Worm (Caenorhabditis elegans) whole organism, midembryonic: Measurements from ENCODE around the gene his-69.

Experiments
- T22C8.4 ChIP-seq: fragments of 200-800 bp; sonication (Bioruptor generic); IDR thresholded peaks from 2 replicates; pipeline ENCODE4 v1.3.6; 2022; ENCODE audit warnings: missing genetic modification characterization, missing compliant biosample characterization
- cog-1 ChIP-seq: sonication (generic microtip); optimal IDR thresholded peaks from 2 replicates; lab custom pipeline; 2016; ENCODE audit warnings: missing genetic modification characterization, missing compliant biosample characterization
- flt-1 ChIP-seq: fragments of 200-800 bp; sonication (Bioruptor generic); IDR thresholded peaks from 2 replicates; pipeline ENCODE4 v1.3.6; 2022; ENCODE audit warnings: missing genetic modification characterization, missing compliant biosample characterization
- klf-2 ChIP-seq: fragments of 200-800 bp; sonication (Bioruptor generic); conservative IDR thresholded peaks from 2 replicates; pipeline ENCODE4 v1.3.6; 2022; ENCODE audit warnings: missing genetic modification reagents, missing genetic modification characterization, missing compliant biosample characterization
- med-1 ChIP-seq: sonication (generic microtip); optimal IDR thresholded peaks from 2 replicates; lab custom pipeline; 2017; ENCODE audit warnings: missing genetic modification characterization, mild to moderate bottlenecking, missing compliant biosample characterization, antibody characterized with exemption, missing genetic modification reagents; ENCODE audit not compliant: insufficient read depth
- ref-1 ChIP-seq: fragments of 200-800 bp; sonication (Bioruptor generic); conservative IDR thresholded peaks from 2 replicates; pipeline ENCODE4 v1.3.6; 2022; ENCODE audit warnings: missing genetic modification reagents, missing genetic modification characterization, missing compliant biosample characterization
- tab-1 ChIP-seq: fragments of 200-800 bp; sonication (Bioruptor generic); IDR thresholded peaks from 2 replicates; pipeline ENCODE4 v1.3.6; 2022; ENCODE audit warnings: missing genetic modification characterization, missing compliant biosample characterization
- ztf-23 ChIP-seq: fragments of 200-800 bp; sonication (Bioruptor generic); IDR thresholded peaks from 2 replicates; pipeline ENCODE4 v1.3.6; 2022; ENCODE audit warnings: missing genetic modification reagents, missing genetic modification characterization, missing compliant biosample characterization
- ztf-29 ChIP-seq: fragments of 200-800 bp; sonication (Bioruptor generic); IDR thresholded peaks from 2 replicates; pipeline ENCODE4 v1.3.6; 2022; ENCODE audit warnings: missing genetic modification reagents, missing genetic modification characterization, missing compliant biosample characterization

Gene his-69

ce11 chrIII:4049150-4049549, 9.4 kb downstream of the his-69 start:
- TF ChIP-seq ztf-23 (GFP tag; lab: Robert Waterston, UW) (no peak), klf-2 (GFP tag; lab: Robert Waterston, UW) (no peak)

- TF ChIP-seq ztf-29 (no peak), klf-2 (GFP tag; lab: Robert Waterston, UW) (no peak), cog-1 (tag; lab: Kevin White, UChicago) (no peak), ref-1 (GFP tag; lab: Robert Waterston, UW) (no peak), T22C8.4 (GFP tag; lab: Robert Waterston, UW) (no peak), ztf-23 (GFP tag; lab: Robert Waterston, UW) (no peak), med-1 (GFP tag; lab: Kevin White, UChicago) (no peak), flt-1 (no peak), tab-1 (GFP tag; lab: Robert Waterston, UW) (no peak)
These were observed 18.8 kb downstream of the his-69 start for ce11 chrIII:4039775-4040174.

- no peak for TF ChIP-seq ztf-29
- TF ChIP-seq klf-2 (GFP tag; lab: Robert Waterston, UW), result no peak
- TF ChIP-seq flt-1, result no peak
- TF ChIP-seq tab-1 (GFP tag; lab: Robert Waterston, UW), result no peak
- TF ChIP-seq cog-1 (tag; lab: Kevin White, UChicago), result no peak
- TF ChIP-seq ztf-23 (GFP tag; lab: Robert Waterston, UW), result no peak
- TF ChIP-seq ref-1 (GFP tag; lab: Robert Waterston, UW), result no peak
- TF ChIP-seq med-1 (GFP tag; lab: Kevin White, UChicago), result no peak
These were observed 21.2 kb downstream of the his-69 start for ce11 chrIII:4037332-4037731.

ce11 chrIII:4036740-4037139, 21.8 kb downstream of the his-69 start, which contains the start of gene hum-5:
TSS of gene hum-5 (minus strand) at chrIII:4036840.
- TF ChIP-seq tab-1 (GFP tag; lab: Robert Waterston, UW) (no peak), ztf-23 (GFP tag; lab: Robert Waterston, UW) (no peak)

- TF ChIP-seq med-1 (GFP tag; lab: Kevin White, UChicago) (no peak), T22C8.4 (GFP tag; lab: Robert Waterston, UW) (no peak), ztf-29 (no peak), klf-2 (GFP tag; lab: Robert Waterston, UW) (no peak), cog-1 (tag; lab: Kevin White, UChicago) (no peak), flt-1 (no peak), ztf-23 (GFP tag; lab: Robert Waterston, UW) (no peak), ref-1 (GFP tag; lab: Robert Waterston, UW) (no peak), tab-1 (GFP tag; lab: Robert Waterston, UW) (no peak)
These were observed 23.6 kb downstream of the his-69 start for ce11 chrIII:4034984-4035383.

- no peak for TF ChIP-seq flt-1
- TF ChIP-seq cog-1 (tag; lab: Kevin White, UChicago), result no peak
- TF ChIP-seq T22C8.4 (GFP tag; lab: Robert Waterston, UW), result no peak
- no peak for TF ChIP-seq klf-2 (GFP tag; lab: Robert Waterston, UW)
- TF ChIP-seq med-1 (GFP tag; lab: Kevin White, UChicago), result no peak
- TF ChIP-seq ref-1 (GFP tag; lab: Robert Waterston, UW), result no peak
- no peak for TF ChIP-seq ztf-23 (GFP tag; lab: Robert Waterston, UW)
These were observed 27.7 kb downstream of the his-69 start for ce11 chrIII:4030839-4031238.

- TF ChIP-seq klf-2 (GFP tag; lab: Robert Waterston, UW) (no peak), tab-1 (GFP tag; lab: Robert Waterston, UW) (no peak), ztf-29 (no peak), med-1 (GFP tag; lab: Kevin White, UChicago) (no peak)
These were observed 30.5 kb downstream of the his-69 start, which contains the start of gene T02C12.5 for ce11 chrIII:4028061-4028460. TSS of gene T02C12.5 (minus strand) at chrIII:4028161.

ce11 chrIII:4021866-4022265, 36.7 kb downstream of the his-69 start, which contains the start of gene tftc-5:
TSS of gene tftc-5 (plus strand) at chrIII:4022166.
- TF ChIP-seq ref-1 (GFP tag; lab: Robert Waterston, UW) (no peak), med-1 (GFP tag; lab: Kevin White, UChicago) (no peak), klf-2 (GFP tag; lab: Robert Waterston, UW) (no peak), T22C8.4 (GFP tag; lab: Robert Waterston, UW) (no peak), cog-1 (tag; lab: Kevin White, UChicago) (no peak), flt-1 (no peak), ztf-23 (GFP tag; lab: Robert Waterston, UW) (no peak)

ce11 chrIII:4019801-4020200, 38.7 kb downstream of the his-69 start, which contains the start of gene snpc-3.4:
TSS of gene snpc-3.4 (plus strand) at chrIII:4020037.
- TF ChIP-seq flt-1, result no peak
- peak; percentile 21 for TF ChIP-seq med-1 (GFP tag; lab: Kevin White, UChicago)
- TF ChIP-seq cog-1 (tag; lab: Kevin White, UChicago), result peak; percentile 10

ce11 chrIII:4018591-4019580, 39.7 kb downstream of the his-69 start:
- TF ChIP-seq tab-1 (GFP tag; lab: Robert Waterston, UW) (no peak), ztf-29 (no peak), med-1 (GFP tag; lab: Kevin White, UChicago) (no peak), ztf-23 (GFP tag; lab: Robert Waterston, UW) (no peak), klf-2 (GFP tag; lab: Robert Waterston, UW) (no peak), cog-1 (tag; lab: Kevin White, UChicago) (no peak), T22C8.4 (GFP tag; lab: Robert Waterston, UW) (no peak), flt-1 (no peak), ref-1 (GFP tag; lab: Robert Waterston, UW) (no peak)
